Fruit fly (Drosophila melanogaster): ENCODE results near the gene CG33648.

Gene CG33648

dm6 chr2L:14495506-14495983 is 28.6 kb upstream of the CG33648 start (continued):
- TF ChIP-seq CG6791 (GFP tag; IDR thresholded peaks at IDR 0.05; ENCODE audit: partially characterized antibody): peak; percentile 89
- TF ChIP-seq sna (GFP tag; IDR thresholded peaks at IDR 0.05; ENCODE audit: partially characterized antibody): peak; percentile 61; the same call in 1 of the 2 replicates
- TF ChIP-seq prd (optimal IDR thresholded peaks at IDR 0.05): no peak
- 0 out of 3 replicates have a peak, but pooled peaks have one; percentile 11 for TF ChIP-seq prd (GFP tag; IDR thresholded peaks at IDR 0.05)
- no peak for TF ChIP-seq CG6254 (GFP tag; optimal IDR thresholded peaks at IDR 0.05)
- TF ChIP-seq CG15514 (GFP tag; optimal IDR thresholded peaks at IDR 0.05): no peak
- no peak for TF ChIP-seq pan (optimal IDR thresholded peaks at IDR 0.05)
- TF ChIP-seq pan (GFP tag; optimal IDR thresholded peaks at IDR 0.05 in 1 of 2, IDR thresholded peaks at IDR 0.05 in 1 of 2): no peak
- TF ChIP-seq hkb (optimal IDR thresholded peaks at IDR 0.05): no peak
- peak; percentile 58; the same call in 1 of the 2 replicates for TF ChIP-seq hkb (GFP tag; IDR thresholded peaks at IDR 0.05)
- TF ChIP-seq CG12769 (tag; optimal IDR thresholded peaks at IDR 0.05): peak; percentile 52
- peak; percentile 98 for TF ChIP-seq Bdp1 (GFP tag; optimal IDR thresholded peaks at IDR 0.05)
- TF ChIP-seq CG17912 (GFP tag; optimal IDR thresholded peaks at IDR 0.05): peak; percentile 46
- TF ChIP-seq chinmo (GFP tag; IDR thresholded peaks at IDR 0.05; ENCODE audit: partially characterized antibody): 0 out of 4 replicates have a peak, but pooled peaks have one; percentile 46
- TF ChIP-seq CG6689 (GFP tag; IDR thresholded peaks at IDR 0.05): 0 out of 2 replicates have a peak, but pooled peaks have one; percentile 4
- peak; percentile 90 for TF ChIP-seq mld (GFP tag; IDR thresholded peaks at IDR 0.05; ENCODE audit: partially characterized antibody)
- peak; percentile 20; the same call in 1 of the 2 replicates for TF ChIP-seq CG11247 (GFP tag; IDR thresholded peaks at IDR 0.05)
- TF ChIP-seq Ssrp (tag; optimal IDR thresholded peaks at IDR 0.05): no peak
- TF ChIP-seq Rfx (GFP tag; IDR thresholded peaks at IDR 0.05): peak; percentile 49
- TF ChIP-seq CG15696 (tag; optimal IDR thresholded peaks at IDR 0.05): peak; percentile 26
- no peak for TF ChIP-seq CG17186 (GFP tag; optimal IDR thresholded peaks at IDR 0.05)
- TF ChIP-seq Bgb (GFP tag; IDR thresholded peaks at IDR 0.05; ENCODE audit: partially characterized antibody): peak; percentile 80
- peak; percentile 78 for TF ChIP-seq amos (GFP tag; IDR thresholded peaks at IDR 0.05; ENCODE audit: partially characterized antibody)
- no peak for TF ChIP-seq tap (tag; optimal IDR thresholded peaks at IDR 0.05)
- 0 out of 2 replicates have a peak, but pooled peaks have one; percentile 25 for TF ChIP-seq Drgx (GFP tag; IDR thresholded peaks at IDR 0.05)
- TF ChIP-seq Taf1 (GFP tag; IDR thresholded peaks at IDR 0.05): no peak
- TF ChIP-seq Opbp (GFP tag; IDR thresholded peaks at IDR 0.05; ENCODE audit: partially characterized antibody): peak; percentile 86; the same call in 2 of the 3 replicates
- 0 out of 3 replicates have a peak, but pooled peaks have one; percentile 3 for TF ChIP-seq ken (GFP tag; IDR thresholded peaks at IDR 0.05)
- TF ChIP-seq zfh1 (GFP tag; IDR thresholded peaks at IDR 0.05): peak; percentile 56; the same call in 1 of the 3 replicates
- no peak for TF ChIP-seq CG10267 (tag; optimal IDR thresholded peaks at IDR 0.05)
- peak; percentile 83 for TF ChIP-seq Ets65A (GFP tag)
- 0 out of 3 replicates have a peak, but pooled peaks have one; percentile 31 for TF ChIP-seq z (GFP tag; IDR thresholded peaks at IDR 0.05)
- no peak for TF ChIP-seq CG10979 (tag; optimal IDR thresholded peaks at IDR 0.05)
- peak; percentile 72 for TF ChIP-seq Scr (GFP tag; IDR thresholded peaks at IDR 0.05; ENCODE audit: partially characterized antibody)
- peak; percentile 14 for TF ChIP-seq CG15269 (tag; optimal IDR thresholded peaks at IDR 0.05)
- TF ChIP-seq CG1529 (GFP tag; optimal IDR thresholded peaks at IDR 0.05): peak; percentile 12
- TF ChIP-seq Xrp1 (GFP tag; IDR thresholded peaks at IDR 0.05): peak; percentile 19; the same call in 1 of the 2 replicates
- TF ChIP-seq CG14860 (GFP tag; IDR thresholded peaks at IDR 0.05; ENCODE audit: partially characterized antibody): peak; percentile 79
- TF ChIP-seq CG14014 (GFP tag; IDR thresholded peaks at IDR 0.05): 0 out of 2 replicates have a peak, but pooled peaks have one; percentile 6
- TF ChIP-seq dysf (GFP tag; IDR thresholded peaks at IDR 0.05): peak; percentile 25; the same call in 1 of the 3 replicates
- TF ChIP-seq CG12391 (tag; optimal IDR thresholded peaks at IDR 0.05): no peak
- no peak for TF ChIP-seq NfI (GFP tag; optimal IDR thresholded peaks at IDR 0.05)
- peak; percentile 74 for TF ChIP-seq sens (GFP tag)
- no peak for TF ChIP-seq D19B (GFP tag; optimal IDR thresholded peaks at IDR 0.05)
- no peak for TF ChIP-seq trh (GFP tag; optimal IDR thresholded peaks at IDR 0.05)
- no peak for TF ChIP-seq CG10431 (GFP tag; optimal IDR thresholded peaks at IDR 0.05)
- peak; percentile 20 for TF ChIP-seq CG1603 (tag; optimal IDR thresholded peaks at IDR 0.05)
- peak; percentile 80; the same call in 2 of the 3 replicates for TF ChIP-seq CG2199 (GFP tag; IDR thresholded peaks at IDR 0.05)
- peak; percentile 65 for TF ChIP-seq sd (tag; optimal IDR thresholded peaks at IDR 0.05)

Measured in whole organism, embryonic.